Worm (Caenorhabditis elegans): ENCODE measurements around the gene ugt-45.

ce11 chrIV:3774160-3774559 is 23.3 kb upstream of the ugt-45 start:
- TF ChIP-seq ceh-20 (GFP tag; IDR thresholded peaks at IDR 0.05) (no peak), rbr-2 (tag; optimal IDR thresholded peaks at IDR 0.05) (no peak), dpl-1 (GFP tag; optimal IDR thresholded peaks at IDR 0.05) (no peak), mdl-1 (tag; optimal IDR thresholded peaks at IDR 0.05) (no peak), F10B5.3 (tag; optimal IDR thresholded peaks at IDR 0.05) (no peak)

Data from whole organism, L4 larva.